Worm (Caenorhabditis elegans) whole organism, late embryonic: ENCODE measurements around the gene aexr-3.

Source experiments
- C08G9.2 ChIP-seq: sonication (generic microtip); optimal IDR thresholded peaks from 2 replicates; lab custom pipeline; 2016; ENCODE audit warnings: mild to moderate bottlenecking, missing genetic modification characterization, moderate library complexity, missing compliant biosample characterization
- C38D4.7 ChIP-seq: fragments of 200-800 bp; sonication (Bioruptor generic); optimal IDR thresholded peaks from 2 replicates; lab custom pipeline; 2018; ENCODE audit warnings: mild to moderate bottlenecking, missing genetic modification characterization, moderate library complexity, missing compliant biosample characterization
- F13H6.1 ChIP-seq: sonication (generic microtip); optimal IDR thresholded peaks from 2 replicates; lab custom pipeline; 2016; ENCODE audit warnings: missing genetic modification characterization, missing compliant biosample characterization
- K09A11.1 ChIP-seq: sonication (generic microtip); optimal IDR thresholded peaks from 2 replicates; lab custom pipeline; 2017; ENCODE audit warnings: antibody characterized with exemption, mild to moderate bottlenecking, missing genetic modification characterization, missing compliant biosample characterization; ENCODE audit not compliant: insufficient read depth
- T23F11.4 ChIP-seq: fragments of 200-800 bp; sonication (Bioruptor generic); optimal IDR thresholded peaks from 2 replicates; lab custom pipeline; 2018; ENCODE audit warnings: mild to moderate bottlenecking, missing genetic modification characterization, missing compliant biosample characterization
- ahr-1 ChIP-seq: sonication (generic microtip); optimal IDR thresholded peaks from 2 replicates; lab custom pipeline; 2016; ENCODE audit warnings: missing genetic modification characterization, missing compliant biosample characterization
- ceh-18 ChIP-seq: sonication (generic microtip); optimal IDR thresholded peaks from 2 replicates; lab custom pipeline; 2016; ENCODE audit warnings: missing genetic modification characterization, missing compliant biosample characterization
- ceh-19 ChIP-seq: fragments of 200-800 bp; sonication (Bioruptor generic); optimal IDR thresholded peaks from 2 replicates; lab custom pipeline; 2018; ENCODE audit warnings: mild to moderate bottlenecking, missing genetic modification characterization, missing compliant biosample characterization
- ceh-31 ChIP-seq: sonication (generic microtip); optimal IDR thresholded peaks from 2 replicates; lab custom pipeline; 2016; ENCODE audit warnings: missing genetic modification characterization, missing compliant biosample characterization
- ceh-48 ChIP-seq: sonication (generic microtip); optimal IDR thresholded peaks from 2 replicates; lab custom pipeline; 2016; ENCODE audit warnings: missing genetic modification characterization, inconsistent platforms, missing compliant biosample characterization
- dve-1 ChIP-seq: sonication (generic microtip); optimal IDR thresholded peaks from 2 replicates; lab custom pipeline; 2017; ENCODE audit warnings: antibody characterized with exemption, mild to moderate bottlenecking, missing genetic modification characterization, missing compliant biosample characterization
- elt-2 ChIP-seq: sonication (generic microtip); optimal IDR thresholded peaks from 2 replicates; lab custom pipeline; 2016; ENCODE audit warnings: missing genetic modification reagents, missing genetic modification characterization, missing compliant biosample characterization
- eyg-1 ChIP-seq: sonication (generic microtip); optimal IDR thresholded peaks from 2 replicates; lab custom pipeline; 2016; ENCODE audit warnings: missing genotype, missing genetic modification characterization, missing compliant biosample characterization
- fkh-6 ChIP-seq: sonication (generic microtip); optimal IDR thresholded peaks from 2 replicates; lab custom pipeline; 2016; ENCODE audit warnings: missing genetic modification characterization, missing compliant biosample characterization
- hlh-13 ChIP-seq: fragments of 200-800 bp; sonication (Bioruptor generic); optimal IDR thresholded peaks from 2 replicates; lab custom pipeline; 2018; ENCODE audit warnings: mild to moderate bottlenecking, missing genetic modification characterization, missing compliant biosample characterization
- hlh-30 ChIP-seq: sonication (generic microtip); optimal IDR thresholded peaks from 2 replicates; lab custom pipeline; 2017; ENCODE audit warnings: antibody characterized with exemption, missing genetic modification characterization, missing compliant biosample characterization; ENCODE audit not compliant: insufficient read depth
- hlh-6 ChIP-seq: sonication (generic microtip); optimal IDR thresholded peaks from 2 replicates; lab custom pipeline; 2016; ENCODE audit warnings: missing genotype, missing genetic modification characterization, missing compliant biosample characterization
- hlh-8 ChIP-seq: sonication (generic microtip); optimal IDR thresholded peaks from 2 replicates; lab custom pipeline; 2016; ENCODE audit warnings: missing genotype, missing genetic modification characterization, missing compliant biosample characterization
- lim-6 ChIP-seq: sonication (generic microtip); optimal IDR thresholded peaks from 2 replicates; lab custom pipeline; 2016; ENCODE audit warnings: missing genetic modification characterization, missing compliant biosample characterization
- madf-2 ChIP-seq: sonication (generic microtip); optimal IDR thresholded peaks from 2 replicates; lab custom pipeline; 2017; ENCODE audit warnings: missing genetic modification characterization, missing compliant biosample characterization
- nfya-1 ChIP-seq: sonication (generic microtip); optimal IDR thresholded peaks from 2 replicates; lab custom pipeline; 2017; ENCODE audit warnings: missing genetic modification characterization, mild to moderate bottlenecking, missing compliant biosample characterization, antibody characterized with exemption, moderate library complexity
- npax-4 ChIP-seq: sonication (generic microtip); optimal IDR thresholded peaks from 2 replicates; lab custom pipeline; 2016; ENCODE audit warnings: missing genetic modification characterization, missing compliant biosample characterization
- odd-2 ChIP-seq: sonication (generic microtip); optimal IDR thresholded peaks from 2 replicates; lab custom pipeline; 2017; ENCODE audit warnings: antibody characterized with exemption, mild to moderate bottlenecking, missing genetic modification characterization, missing compliant biosample characterization
- pag-3 ChIP-seq: sonication (generic microtip); optimal IDR thresholded peaks from 2 replicates; lab custom pipeline; 2016; ENCODE audit warnings: missing compliant biosample characterization, missing genetic modification characterization, borderline replicate concordance
- pax-1 ChIP-seq: fragments of 150-350 bp; optimal IDR thresholded peaks from 2 replicates; lab custom pipeline; 2014; ENCODE audit warnings: missing biosample characterization, missing genetic modification characterization
- pha-2 ChIP-seq: sonication (generic microtip); optimal IDR thresholded peaks from 2 replicates; lab custom pipeline; 2017; ENCODE audit warnings: mild to moderate bottlenecking, missing genetic modification characterization, missing compliant biosample characterization
- pqm-1 ChIP-seq: sonication (generic microtip); optimal IDR thresholded peaks from 2 replicates; lab custom pipeline; 2016; ENCODE audit warnings: missing genetic modification characterization, missing compliant biosample characterization
- sox-4 ChIP-seq: sonication (generic microtip); optimal IDR thresholded peaks from 2 replicates; lab custom pipeline; 2017; ENCODE audit warnings: mild to moderate bottlenecking, missing genetic modification characterization, inconsistent platforms, missing compliant biosample characterization
- syd-9 ChIP-seq: sonication (generic microtip); optimal IDR thresholded peaks from 2 replicates; lab custom pipeline; 2016; ENCODE audit warnings: mild to moderate bottlenecking, missing genetic modification characterization, moderate library complexity, missing compliant biosample characterization
- tbx-2 ChIP-seq: sonication (generic microtip); optimal IDR thresholded peaks from 2 replicates; lab custom pipeline; 2016; ENCODE audit warnings: missing genetic modification characterization, missing compliant biosample characterization
- unc-3 ChIP-seq, 2 experiments: fragments of 200-800 bp in 1 of 2; sonication (Bioruptor generic) in 1 of 2; sonication (generic microtip) in 1 of 2; conservative IDR thresholded peaks in 1 of 2; optimal IDR thresholded peaks in 1 of 2; 2 replicates each; pipeline versions ENCODE4 v1.3.6 to Lab custom; 2016 to 2022; ENCODE audit warnings: missing compliant biosample characterization in 2 of 2, missing genetic modification characterization in 2 of 2, missing genetic modification reagents in 1 of 2
- unc-55 ChIP-seq: sonication (generic microtip); optimal IDR thresholded peaks from 2 replicates; lab custom pipeline; 2017; ENCODE audit warnings: missing biosample characterization, missing genetic modification reagents, missing genetic modification characterization
- unc-86 ChIP-seq: sonication (generic microtip); optimal IDR thresholded peaks from 2 replicates; lab custom pipeline; 2016; ENCODE audit warnings: missing genetic modification characterization, missing compliant biosample characterization
- zip-5 ChIP-seq: sonication (generic microtip); optimal IDR thresholded peaks from 2 replicates; lab custom pipeline; 2016; ENCODE audit warnings: missing genetic modification characterization, missing compliant biosample characterization

aexr-3 gene

ce11 chrX:8955808-8956207, 5.2 kb downstream of the aexr-3 start:
- TF ChIP-seq syd-9 (tag; lab: Kevin White, UChicago) (no peak), npax-4 (tag; lab: Kevin White, UChicago) (no peak), unc-3 (GFP tag; conservative IDR thresholded peaks at IDR 0.05; lab: Robert Waterston, UW) (no peak), unc-3 (tag; optimal IDR thresholded peaks at IDR 0.05; lab: Kevin White, UChicago) (no peak), eyg-1 (tag; lab: Kevin White, UChicago) (no peak), T23F11.4 (no peak), nfya-1 (tag; lab: Kevin White, UChicago) (no peak), ceh-19 (GFP tag; lab: Kevin White, UChicago) (no peak), pax-1 (tag; lab: Kevin White, UChicago) (no peak), pag-3 (tag; lab: Kevin White, UChicago) (no peak), sox-4 (tag; lab: Kevin White, UChicago) (no peak), unc-86 (tag; lab: Kevin White, UChicago) (no peak), pha-2 (tag; lab: Kevin White, UChicago) (no peak)

DNA sequence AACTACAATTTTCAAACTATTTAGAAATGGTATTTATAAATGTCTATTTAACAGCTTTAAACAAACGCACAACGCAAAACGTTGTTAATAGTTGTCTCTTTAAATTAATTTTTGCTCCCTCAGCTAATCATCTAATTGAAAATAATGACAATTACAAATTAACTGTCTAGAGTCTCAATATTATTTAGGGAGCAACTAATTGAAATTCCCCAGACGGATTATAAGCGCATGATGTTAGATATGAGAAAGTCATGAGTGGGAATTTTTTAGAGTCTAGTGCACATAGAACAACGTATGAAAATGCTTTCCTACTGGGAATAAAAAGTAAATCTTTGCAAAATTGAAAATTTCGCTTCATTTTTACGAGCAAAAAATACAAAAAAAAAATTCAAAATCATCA, 8.0 kb downstream of the aexr-3 start:
- TF ChIP-seq elt-2 (tag; lab: Kevin White, UChicago), result no peak
- TF ChIP-seq ceh-48 (tag; lab: Kevin White, UChicago), result no peak
- no peak for TF ChIP-seq unc-55 (GFP tag; lab: Kevin White, UChicago)
- TF ChIP-seq ceh-18 (tag; lab: Kevin White, UChicago), result no peak
- no peak for TF ChIP-seq madf-2 (tag; lab: Kevin White, UChicago)

ce11 chrX:8952007-8952406, 9.0 kb downstream of the aexr-3 start:
- TF ChIP-seq hlh-13 (GFP tag; lab: Kevin White, UChicago), result no peak
- peak; percentile 26 for TF ChIP-seq ceh-31 (tag; lab: Kevin White, UChicago)
- TF ChIP-seq C08G9.2, result no peak

- TF ChIP-seq fkh-6 (tag; lab: Kevin White, UChicago), result no peak
- TF ChIP-seq dve-1 (tag; lab: Kevin White, UChicago), result no peak
- TF ChIP-seq hlh-8 (tag; lab: Kevin White, UChicago), result no peak
- no peak for TF ChIP-seq C38D4.7 (GFP tag; lab: Kevin White, UChicago)
- TF ChIP-seq madf-2 (tag; lab: Kevin White, UChicago), result no peak
- TF ChIP-seq nfya-1 (tag; lab: Kevin White, UChicago), result no peak
- no peak for TF ChIP-seq hlh-6 (tag; lab: Kevin White, UChicago)
- no peak for TF ChIP-seq zip-5 (tag; lab: Kevin White, UChicago)
- TF ChIP-seq ceh-31 (tag; lab: Kevin White, UChicago), result no peak
- TF ChIP-seq lim-6 (tag; lab: Kevin White, UChicago), result no peak
- TF ChIP-seq odd-2 (tag; lab: Kevin White, UChicago), result no peak
- TF ChIP-seq K09A11.1 (tag; lab: Kevin White, UChicago), result no peak
- TF ChIP-seq C08G9.2, result no peak
- TF ChIP-seq T23F11.4, result no peak
- TF ChIP-seq tbx-2 (tag; lab: Kevin White, UChicago), result no peak
- TF ChIP-seq F13H6.1 (tag; lab: Kevin White, UChicago), result no peak
- TF ChIP-seq hlh-30, result no peak
- TF ChIP-seq, all 69 proteins: peak for 0
Observed at ce11 chrX:8950507-8951028, 10.4 kb downstream of the aexr-3 start, which contains the start of gene trk-1. Gene trk-1 (minus strand): TSS chrX:8950978.

- TF ChIP-seq ceh-31 (tag; lab: Kevin White, UChicago), result no peak
- TF ChIP-seq pqm-1 (tag; lab: Kevin White, UChicago), result no peak
- no peak for TF ChIP-seq K09A11.1 (tag; lab: Kevin White, UChicago)
- TF ChIP-seq ahr-1, result no peak
- TF ChIP-seq hlh-30, result no peak
Observed at ce11 chrX:8945011-8945410, 16.0 kb downstream of the aexr-3 start.
